Worm (Caenorhabditis elegans) whole organism, L3 larva: ENCODE results near the gene R105.5.

Source experiments
- nhr-12 ChIP-seq: fragments of 150-350 bp; optimal IDR thresholded peaks from 2 replicates; lab custom pipeline; 2014; ENCODE audit warnings: missing biosample characterization, missing genetic modification characterization
- nhr-237 ChIP-seq: fragments of 150-350 bp; optimal IDR thresholded peaks from 2 replicates; lab custom pipeline; 2014; ENCODE audit warnings: missing biosample characterization, missing genetic modification characterization
- pha-4 ChIP-seq: fragments of 150-350 bp; optimal IDR thresholded peaks from 2 replicates; lab custom pipeline; 2014; ENCODE audit warnings: missing biosample characterization, missing genetic modification reagents, missing genetic modification characterization
- pqm-1 ChIP-seq: fragments of 150-350 bp; optimal IDR thresholded peaks from 2 replicates; lab custom pipeline; 2017; ENCODE audit warnings: missing biosample characterization, missing genetic modification characterization, inconsistent platforms

DNA sequence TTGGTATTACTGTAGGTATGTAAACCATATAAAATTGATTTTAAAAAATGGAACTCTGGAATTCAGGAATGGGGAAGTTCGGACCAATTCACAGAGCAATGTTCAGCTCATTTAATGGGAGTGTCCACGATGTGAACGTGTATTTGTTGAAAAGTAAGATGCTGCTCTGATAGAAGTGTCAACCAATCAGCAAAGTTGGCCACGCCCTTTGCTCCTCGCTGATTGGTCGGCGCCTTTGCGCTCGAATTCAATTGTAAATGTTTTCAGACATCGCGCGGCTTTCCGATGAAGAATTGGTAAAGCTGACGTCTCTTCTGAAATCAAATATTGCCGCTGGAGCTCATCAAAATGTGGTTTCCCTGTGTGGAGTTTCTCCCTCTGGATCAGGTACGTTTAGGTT, 47.0 kb downstream of the R105.5 start:
- TF ChIP-seq nhr-237 = no peak
- no peak for TF ChIP-seq pha-4 (tag; lab: Kevin White, UChicago)
- TF ChIP-seq pqm-1 (tag; lab: Kevin White, UChicago) = no peak
- no peak for TF ChIP-seq nhr-12 (tag; lab: Kevin White, UChicago)
